Worm (Caenorhabditis elegans): Measurements from ENCODE around the gene srw-118.

srw-118 gene

DNA sequence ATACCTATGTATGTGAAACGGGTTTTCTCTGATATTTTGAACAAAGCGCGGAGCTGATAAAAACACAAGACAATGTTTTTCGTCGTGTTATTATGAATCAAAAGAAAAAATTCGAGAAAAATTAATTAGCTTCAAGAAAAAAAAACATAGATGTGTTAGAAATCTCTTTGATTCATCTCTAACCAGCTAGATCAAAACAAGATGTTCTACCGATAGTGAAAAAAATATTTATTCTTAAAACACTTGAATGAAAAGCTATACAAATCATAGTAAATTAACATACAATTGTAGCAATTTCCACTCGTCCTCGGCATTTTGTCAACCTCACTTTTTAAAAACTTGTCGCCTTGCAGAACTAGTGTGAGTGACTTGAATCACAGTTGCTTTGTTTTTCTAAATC lies 37.6 kb downstream of the srw-118 start:
- TF ChIP-seq R02D3.7 (tag; optimal IDR thresholded peaks at IDR 0.05): no peak
- no peak for TF ChIP-seq eor-1 (tag; optimal IDR thresholded peaks at IDR 0.05)
- no peak for TF ChIP-seq tbx-2 (tag; optimal IDR thresholded peaks at IDR 0.05)
- TF ChIP-seq elt-3 (tag; optimal IDR thresholded peaks at IDR 0.05): no peak
- TF ChIP-seq ztf-11 (tag; optimal IDR thresholded peaks at IDR 0.05): no peak
- no peak for TF ChIP-seq zag-1 (tag; optimal IDR thresholded peaks at IDR 0.05)
- TF ChIP-seq ceh-16 (tag; optimal IDR thresholded peaks at IDR 0.05): no peak
- TF ChIP-seq skn-1 (tag; optimal IDR thresholded peaks at IDR 0.05): no peak
- no peak for TF ChIP-seq pqm-1 (tag; optimal IDR thresholded peaks at IDR 0.05)
- no peak for TF ChIP-seq snpc-4 (tag; optimal IDR thresholded peaks at IDR 0.05)
- no peak for TF ChIP-seq egl-27 (tag; optimal IDR thresholded peaks at IDR 0.05)
- TF ChIP-seq unc-39 (tag; optimal IDR thresholded peaks at IDR 0.05): no peak
- TF ChIP-seq nhr-23 (tag; optimal IDR thresholded peaks at IDR 0.05): no peak
- TF ChIP-seq nhr-25 (tag; optimal IDR thresholded peaks at IDR 0.05): no peak

DNA sequence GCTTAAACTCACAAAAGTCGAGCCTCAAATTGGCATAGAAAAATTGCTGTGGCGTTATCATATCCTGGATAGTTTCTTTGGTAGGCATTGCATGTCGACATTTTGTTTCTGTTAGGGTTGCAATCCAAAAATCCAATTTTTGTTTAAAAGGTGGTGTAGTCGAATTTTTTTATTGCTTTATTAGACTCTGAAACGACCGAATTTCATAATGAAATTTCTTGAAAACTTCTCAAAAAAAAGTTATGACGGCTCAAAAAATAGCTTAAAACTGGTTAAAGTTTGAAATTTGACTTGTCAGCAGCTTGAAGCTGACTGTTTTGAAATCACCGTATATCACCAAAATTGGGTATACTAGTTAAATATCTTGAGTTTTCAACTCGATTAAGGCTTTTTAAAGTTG lies 38.5 kb downstream of the srw-118 start, which contains the start of gene srw-143:
Gene srw-143, minus strand, starts transcription at position 101 of the 400 bp plus-strand sequence.
- no peak for TF ChIP-seq egl-27 (tag; optimal IDR thresholded peaks at IDR 0.05)
- TF ChIP-seq egl-5 (tag; optimal IDR thresholded peaks at IDR 0.05): no peak
- no peak for TF ChIP-seq nhr-43 (tag; optimal IDR thresholded peaks at IDR 0.05; ENCODE audit: poor library complexity, severe bottlenecking)
- TF ChIP-seq pqm-1 (tag; optimal IDR thresholded peaks at IDR 0.05): no peak
- no peak for TF ChIP-seq fos-1 (tag; optimal IDR thresholded peaks at IDR 0.05)
- no peak for TF ChIP-seq unc-62 (GFP tag; optimal IDR thresholded peaks at IDR 0.05)
- no peak for TF ChIP-seq ceh-16 (tag; optimal IDR thresholded peaks at IDR 0.05)
- no peak for TF ChIP-seq ceh-28 (tag; optimal IDR thresholded peaks at IDR 0.05)
- TF ChIP-seq fkh-10 (GFP tag; optimal IDR thresholded peaks at IDR 0.05): no peak

DNA sequence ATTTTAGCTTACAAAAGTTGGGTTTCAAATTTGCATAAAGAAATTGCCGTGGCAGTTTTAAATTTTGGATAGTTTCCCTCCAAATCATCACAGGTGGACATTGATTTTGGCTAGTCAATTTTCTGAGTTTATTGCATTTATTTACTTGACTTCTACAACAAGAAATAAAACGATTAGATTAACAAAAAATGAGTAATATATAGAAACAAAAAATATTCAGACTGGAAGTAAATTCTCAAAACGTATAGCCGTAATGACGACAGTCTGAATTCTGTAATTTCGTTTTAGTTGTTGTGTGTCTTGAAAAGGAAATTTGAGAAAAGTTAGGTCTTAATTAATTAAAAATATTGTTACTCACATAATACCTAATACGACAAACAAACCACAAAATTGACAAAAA lies 41.4 kb downstream of the srw-118 start, which contains the start of gene srw-141:
Gene srw-141, minus strand, starts transcription at position 101 of the 400 bp plus-strand sequence.
- TF ChIP-seq elt-1 (tag; optimal IDR thresholded peaks at IDR 0.05) (no peak), zag-1 (tag; optimal IDR thresholded peaks at IDR 0.05) (no peak), ceh-28 (tag; optimal IDR thresholded peaks at IDR 0.05) (no peak), nhr-12 (tag; optimal IDR thresholded peaks at IDR 0.05) (no peak), pha-4 (tag; optimal IDR thresholded peaks at IDR 0.05) (no peak), lin-39 (tag; optimal IDR thresholded peaks at IDR 0.05) (no peak), R02D3.7 (tag; optimal IDR thresholded peaks at IDR 0.05) (no peak), skn-1 (tag; optimal IDR thresholded peaks at IDR 0.05) (no peak), mml-1 (tag; optimal IDR thresholded peaks at IDR 0.05) (no peak), fkh-2 (tag; optimal IDR thresholded peaks at IDR 0.05) (no peak), nfya-1 (tag; optimal IDR thresholded peaks at IDR 0.05; ENCODE audit: insufficient read depth) (no peak), daf-12 (tag; optimal IDR thresholded peaks at IDR 0.05) (no peak), jun-1 (tag; optimal IDR thresholded peaks at IDR 0.05) (no peak), mdl-1 (tag; optimal IDR thresholded peaks at IDR 0.05) (no peak), ceh-9 (tag; optimal IDR thresholded peaks at IDR 0.05) (no peak), eor-1 (tag; optimal IDR thresholded peaks at IDR 0.05) (no peak)

DNA sequence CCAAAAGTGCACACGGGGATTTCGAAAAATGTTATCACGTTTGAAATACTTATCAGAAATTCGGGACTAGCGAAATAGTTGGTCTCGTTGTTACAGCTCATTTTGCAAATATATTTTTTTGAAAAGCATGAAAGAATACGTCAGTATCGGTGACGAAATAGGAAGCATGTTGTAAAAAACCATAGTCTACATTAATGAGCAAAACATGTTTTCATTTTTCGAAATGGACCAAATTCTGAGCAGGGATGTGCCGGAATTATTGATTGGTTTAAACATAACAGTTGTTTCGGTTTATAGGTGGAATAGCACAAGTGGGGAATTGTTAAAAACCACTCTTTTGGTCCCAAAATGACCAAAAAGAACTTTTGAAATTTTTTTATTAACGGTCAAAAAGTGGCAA lies 45.8 kb downstream of the srw-118 start, which contains the start of gene srh-247:
Gene srh-247, minus strand, starts transcription at position 101 of the 400 bp plus-strand sequence.
- TF ChIP-seq R02D3.7 (tag; optimal IDR thresholded peaks at IDR 0.05) (no peak), eor-1 (tag; optimal IDR thresholded peaks at IDR 0.05) (no peak), hmg-11 (tag; optimal IDR thresholded peaks at IDR 0.05) (no peak), ceh-28 (tag; optimal IDR thresholded peaks at IDR 0.05) (no peak), tbx-2 (tag; optimal IDR thresholded peaks at IDR 0.05) (no peak), nhr-11 (tag; optimal IDR thresholded peaks at IDR 0.05) (no peak), ceh-16 (tag; optimal IDR thresholded peaks at IDR 0.05) (no peak), aly-2 (tag; optimal IDR thresholded peaks at IDR 0.05) (no peak), skn-1 (tag; optimal IDR thresholded peaks at IDR 0.05) (no peak), ama-1 (optimal IDR thresholded peaks at IDR 0.05) (no peak), nhr-23 (tag; optimal IDR thresholded peaks at IDR 0.05) (no peak), sea-2 (GFP tag; optimal IDR thresholded peaks at IDR 0.05) (no peak), ztf-4 (tag; optimal IDR thresholded peaks at IDR 0.05) (no peak), nhr-12 (tag; optimal IDR thresholded peaks at IDR 0.05) (no peak)

All from whole organism, L3 larva.